Worm (Caenorhabditis elegans): ENCODE measurements around the gene txt-14.

DNA sequence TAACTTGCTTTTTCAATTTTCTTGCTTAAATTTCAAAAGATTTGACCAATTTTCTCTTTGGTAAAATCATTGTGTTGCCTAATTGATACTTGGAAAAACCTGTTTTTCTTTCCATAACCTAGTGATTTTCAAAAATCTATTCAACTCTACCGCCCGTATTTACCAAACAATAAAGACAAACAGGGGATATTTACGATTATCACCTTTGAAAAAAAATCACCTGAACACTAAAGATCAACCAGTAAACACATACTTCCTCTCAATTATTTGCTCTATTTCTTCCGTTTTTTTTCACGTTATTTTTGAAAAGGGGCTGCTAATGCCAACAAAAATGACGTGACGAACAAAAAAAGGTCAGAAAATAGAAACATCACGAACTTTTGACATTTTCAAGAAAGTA lies 21.5 kb upstream of the txt-14 start:
- TF ChIP-seq zag-1 (tag; optimal IDR thresholded peaks at IDR 0.05) (no peak), mdl-1 (tag; optimal IDR thresholded peaks at IDR 0.05) (no peak), grh-1 (GFP tag; IDR thresholded peaks at IDR 0.05) (no peak), ces-1 (GFP tag; optimal IDR thresholded peaks at IDR 0.05) (no peak)
